Worm (Caenorhabditis elegans) whole organism, late embryonic: ENCODE data around the gene srx-119.

Experiments
- Y22D7AL.16 ChIP-seq: sonication (generic microtip); optimal IDR thresholded peaks from 2 replicates; lab custom pipeline; 2016; ENCODE audit warnings: missing genetic modification characterization, missing compliant biosample characterization
- ama-1 ChIP-seq: fragments of 150-350 bp; optimal IDR thresholded peaks from 2 replicates; lab custom pipeline; 2014
- ceh-19 ChIP-seq: fragments of 200-800 bp; sonication (Bioruptor generic); optimal IDR thresholded peaks from 2 replicates; lab custom pipeline; 2018; ENCODE audit warnings: mild to moderate bottlenecking, missing genetic modification characterization, missing compliant biosample characterization
- elt-2 ChIP-seq: sonication (generic microtip); optimal IDR thresholded peaks from 2 replicates; lab custom pipeline; 2016; ENCODE audit warnings: missing genetic modification reagents, missing genetic modification characterization, missing compliant biosample characterization
- ets-4 ChIP-seq: sonication (generic microtip); optimal IDR thresholded peaks from 2 replicates; lab custom pipeline; 2016; ENCODE audit warnings: missing genetic modification characterization, missing compliant biosample characterization
- pax-1 ChIP-seq: fragments of 150-350 bp; optimal IDR thresholded peaks from 2 replicates; lab custom pipeline; 2014; ENCODE audit warnings: missing biosample characterization, missing genetic modification characterization
- syd-9 ChIP-seq: sonication (generic microtip); optimal IDR thresholded peaks from 2 replicates; lab custom pipeline; 2016; ENCODE audit warnings: mild to moderate bottlenecking, missing genetic modification characterization, moderate library complexity, missing compliant biosample characterization

- TF ChIP-seq Y22D7AL.16 = no peak
- TF ChIP-seq ceh-19 = no peak
- no peak for TF ChIP-seq ama-1 (lab: Kevin White, UChicago)
- no peak for TF ChIP-seq elt-2 (tag; lab: Kevin White, UChicago)
- TF ChIP-seq syd-9 = no peak
- TF ChIP-seq pax-1 (tag; lab: Kevin White, UChicago) = no peak
- TF ChIP-seq ets-4 (tag; lab: Kevin White, UChicago) = no peak
These were observed 2.5 kb upstream of the srx-119 start, which contains the start of gene srx-118 for ce11 chrII:12525526-12525925.
